Fruit fly (Drosophila melanogaster): Measurements from ENCODE around the gene CG11841.
A peak's percentile ranks its signal among the peaks of the same experiment; 100 is the strongest.

CG11841 gene

dm6 chr3R:29063207-29063920 lies 12.5 kb downstream of the CG11841 start (continued):
- TF ChIP-seq Sry-δ (GFP tag; optimal IDR thresholded peaks at IDR 0.05) = peak; percentile 94
- peak; percentile 46 for TF ChIP-seq CG9609 (GFP tag; optimal IDR thresholded peaks at IDR 0.05)
- TF ChIP-seq CG1647 (GFP tag; optimal IDR thresholded peaks at IDR 0.05) = no peak
- TF ChIP-seq bab2 (GFP tag; optimal IDR thresholded peaks at IDR 0.05) = peak; percentile 52
- TF ChIP-seq YL-1 (GFP tag; optimal IDR thresholded peaks at IDR 0.05) = peak; percentile 59
- TF ChIP-seq yki (optimal IDR thresholded peaks at IDR 0.05) = no peak
- peak; percentile 31 for TF ChIP-seq Dad (GFP tag; optimal IDR thresholded peaks at IDR 0.05)
- TF ChIP-seq cg (GFP tag; optimal IDR thresholded peaks at IDR 0.05) = no peak

- TF ChIP-seq kay (GFP tag; optimal IDR thresholded peaks at IDR 0.05) (no peak), org-1 (GFP tag; optimal IDR thresholded peaks at IDR 0.05) (no peak), gro (GFP tag; optimal IDR thresholded peaks at IDR 0.05) (peak; percentile 29), wdn (GFP tag; IDR thresholded peaks at IDR 0.05) (no peak), sisA (GFP tag; IDR thresholded peaks at IDR 0.05) (no peak), sqz (GFP tag; optimal IDR thresholded peaks at IDR 0.05) (peak; percentile 10), crp (GFP tag; optimal IDR thresholded peaks at IDR 0.05) (no peak), gem (tag; optimal IDR thresholded peaks at IDR 0.05) (no peak), B-H2 (GFP tag; optimal IDR thresholded peaks at IDR 0.05) (no peak), CG11723 (GFP tag; optimal IDR thresholded peaks at IDR 0.05) (no peak), amos (GFP tag; IDR thresholded peaks at IDR 0.05; ENCODE audit: partially characterized antibody) (no peak), CG1832 (GFP tag; optimal IDR thresholded peaks at IDR 0.05) (peak; percentile 17), onecut (GFP tag; IDR thresholded peaks at IDR 0.05) (no peak), tll (GFP tag; optimal IDR thresholded peaks at IDR 0.05) (peak in 1 of 2 experiments; percentile 32), Poxn (GFP tag; IDR thresholded peaks at IDR 0.05) (no peak), CG9797 (GFP tag; optimal IDR thresholded peaks at IDR 0.05) (no peak), CG17385 (GFP tag; optimal IDR thresholded peaks at IDR 0.05) (peak; percentile 19), dpn (GFP tag; optimal IDR thresholded peaks at IDR 0.05) (no peak), Blimp-1 (GFP tag; optimal IDR thresholded peaks at IDR 0.05) (peak; percentile 4), Adf1 (GFP tag; IDR thresholded peaks at IDR 0.05) (no peak), Med (GFP tag) (peak; percentile 33), BEAF-32 (GFP tag; optimal IDR thresholded peaks at IDR 0.05) (no peak), CG7556 (GFP tag; optimal IDR thresholded peaks at IDR 0.05) (no peak), Jarid2 (GFP tag; optimal IDR thresholded peaks at IDR 0.05) (peak; percentile 75), CG8359 (GFP tag; optimal IDR thresholded peaks at IDR 0.05; ENCODE audit: borderline replicate concordance) (no peak), Trl (optimal IDR thresholded peaks at IDR 0.05) (peak in 1 of 2 experiments; percentile 62), Trl (GFP tag; optimal IDR thresholded peaks at IDR 0.05) (no peak), ro (GFP tag; IDR thresholded peaks at IDR 0.05) (no peak), cg (GFP tag; optimal IDR thresholded peaks at IDR 0.05) (peak; percentile 97), CG8478 (optimal IDR thresholded peaks at IDR 0.05) (peak; percentile 91), CG34376 (GFP tag; optimal IDR thresholded peaks at IDR 0.05) (no peak), CG43689 (GFP tag; IDR thresholded peaks at IDR 0.05) (no peak), esg (GFP tag; conservative IDR thresholded peaks at IDR 0.05) (no peak), CG15479 (GFP tag; optimal IDR thresholded peaks at IDR 0.05) (no peak), fd102C (GFP tag; optimal IDR thresholded peaks at IDR 0.05) (no peak), D (optimal IDR thresholded peaks at IDR 0.05) (peak; percentile 97), D (GFP tag; optimal IDR thresholded peaks at IDR 0.05) (no peak), az2 (GFP tag; optimal IDR thresholded peaks at IDR 0.05) (no peak), Spps (tag; optimal IDR thresholded peaks at IDR 0.05) (no peak), ham (GFP tag; IDR thresholded peaks at IDR 0.05) (no peak), CG12104 (GFP tag; optimal IDR thresholded peaks at IDR 0.05) (no peak), CG4820 (GFP tag; optimal IDR thresholded peaks at IDR 0.05) (no peak)
Measured at dm6 chr3R:29063921-29064460, 13.1 kb downstream of the CG11841 start.
